Worm (Caenorhabditis elegans): ENCODE measurements around the gene R160.12.

ce11 chrX:4350198-4350597 is 27.4 kb downstream of the R160.12 start, which contains the start of gene F14H12.2:
- no peak for TF ChIP-seq cog-1 (tag; optimal IDR thresholded peaks at IDR 0.05)
- no peak for TF ChIP-seq flt-1 (GFP tag; IDR thresholded peaks at IDR 0.05)
- no peak for TF ChIP-seq klf-2 (GFP tag; conservative IDR thresholded peaks at IDR 0.05)
- no peak for TF ChIP-seq tab-1 (GFP tag; IDR thresholded peaks at IDR 0.05)
- TF ChIP-seq ref-1 (GFP tag; conservative IDR thresholded peaks at IDR 0.05), result no peak
- no peak for TF ChIP-seq ztf-29 (GFP tag; IDR thresholded peaks at IDR 0.05)
- TF ChIP-seq ztf-23 (GFP tag; IDR thresholded peaks at IDR 0.05), result no peak
- no peak for TF ChIP-seq T22C8.4 (GFP tag; IDR thresholded peaks at IDR 0.05)

Measured in whole organism, midembryonic.